Worm (Caenorhabditis elegans) whole organism, late embryonic: Measurements from ENCODE around the gene str-161.

ENCODE experiments used
- C38D4.7 ChIP-seq: fragments of 200-800 bp; sonication (Bioruptor generic); optimal IDR thresholded peaks from 2 replicates; lab custom pipeline; 2018; ENCODE audit warnings: mild to moderate bottlenecking, missing genetic modification characterization, moderate library complexity, missing compliant biosample characterization
- K02D7.2 ChIP-seq: sonication (generic microtip); optimal IDR thresholded peaks from 2 replicates; lab custom pipeline; 2017; ENCODE audit warnings: mild to moderate bottlenecking, missing genetic modification characterization, missing compliant biosample characterization
- K09A11.1 ChIP-seq: sonication (generic microtip); optimal IDR thresholded peaks from 2 replicates; lab custom pipeline; 2017; ENCODE audit warnings: antibody characterized with exemption, mild to moderate bottlenecking, missing genetic modification characterization, missing compliant biosample characterization; ENCODE audit not compliant: insufficient read depth
- Y22D7AL.16 ChIP-seq: sonication (generic microtip); optimal IDR thresholded peaks from 2 replicates; lab custom pipeline; 2016; ENCODE audit warnings: missing genetic modification characterization, missing compliant biosample characterization
- ahr-1 ChIP-seq: sonication (generic microtip); optimal IDR thresholded peaks from 2 replicates; lab custom pipeline; 2016; ENCODE audit warnings: missing genetic modification characterization, missing compliant biosample characterization
- ama-1 ChIP-seq: fragments of 150-350 bp; optimal IDR thresholded peaks from 2 replicates; lab custom pipeline; 2014
- ceh-48 ChIP-seq: sonication (generic microtip); optimal IDR thresholded peaks from 2 replicates; lab custom pipeline; 2016; ENCODE audit warnings: missing genetic modification characterization, inconsistent platforms, missing compliant biosample characterization
- ceh-6 ChIP-seq: fragments of 200-800 bp; sonication (Bioruptor generic); optimal IDR thresholded peaks from 2 replicates; lab custom pipeline; 2018; ENCODE audit warnings: mild to moderate bottlenecking, missing genetic modification characterization, missing compliant biosample characterization
- che-1 ChIP-seq: sonication (generic microtip); optimal IDR thresholded peaks from 2 replicates; lab custom pipeline; 2016; ENCODE audit warnings: mild to moderate bottlenecking, missing genetic modification characterization, missing compliant biosample characterization
- elt-2 ChIP-seq: sonication (generic microtip); optimal IDR thresholded peaks from 2 replicates; lab custom pipeline; 2016; ENCODE audit warnings: missing genetic modification reagents, missing genetic modification characterization, missing compliant biosample characterization
- ets-4 ChIP-seq: sonication (generic microtip); optimal IDR thresholded peaks from 2 replicates; lab custom pipeline; 2016; ENCODE audit warnings: missing genetic modification characterization, missing compliant biosample characterization
- eyg-1 ChIP-seq: sonication (generic microtip); optimal IDR thresholded peaks from 2 replicates; lab custom pipeline; 2016; ENCODE audit warnings: missing genotype, missing genetic modification characterization, missing compliant biosample characterization
- fkh-6 ChIP-seq: sonication (generic microtip); optimal IDR thresholded peaks from 2 replicates; lab custom pipeline; 2016; ENCODE audit warnings: missing genetic modification characterization, missing compliant biosample characterization
- hlh-30 ChIP-seq: sonication (generic microtip); optimal IDR thresholded peaks from 2 replicates; lab custom pipeline; 2017; ENCODE audit warnings: antibody characterized with exemption, missing genetic modification characterization, missing compliant biosample characterization; ENCODE audit not compliant: insufficient read depth
- hlh-8 ChIP-seq: sonication (generic microtip); optimal IDR thresholded peaks from 2 replicates; lab custom pipeline; 2016; ENCODE audit warnings: missing genotype, missing genetic modification characterization, missing compliant biosample characterization
- lin-11 ChIP-seq: fragments of 200-800 bp; sonication (Bioruptor generic); optimal IDR thresholded peaks from 2 replicates; lab custom pipeline; 2018; ENCODE audit warnings: mild to moderate bottlenecking, missing genetic modification characterization, missing compliant biosample characterization
- mec-3 ChIP-seq: sonication (generic microtip); optimal IDR thresholded peaks from 2 replicates; lab custom pipeline; 2016; ENCODE audit warnings: borderline replicate concordance, missing genetic modification characterization, missing compliant biosample characterization
- nhr-11 ChIP-seq: fragments of 150-350 bp; optimal IDR thresholded peaks from 2 replicates; lab custom pipeline; 2014; ENCODE audit warnings: missing biosample characterization, missing genetic modification characterization
- nhr-232 ChIP-seq: sonication (generic microtip); optimal IDR thresholded peaks from 2 replicates; lab custom pipeline; 2016; ENCODE audit warnings: missing genetic modification characterization, missing compliant biosample characterization
- npax-4 ChIP-seq: sonication (generic microtip); optimal IDR thresholded peaks from 2 replicates; lab custom pipeline; 2016; ENCODE audit warnings: missing genetic modification characterization, missing compliant biosample characterization
- pqm-1 ChIP-seq: sonication (generic microtip); optimal IDR thresholded peaks from 2 replicates; lab custom pipeline; 2016; ENCODE audit warnings: missing genetic modification characterization, missing compliant biosample characterization
- pros-1 ChIP-seq: fragments of 150-350 bp; optimal IDR thresholded peaks from 2 replicates; lab custom pipeline; 2014; ENCODE audit warnings: missing biosample characterization, missing genetic modification reagents, missing genetic modification characterization
- rnt-1 ChIP-seq: sonication (generic microtip); optimal IDR thresholded peaks from 2 replicates; lab custom pipeline; 2016; ENCODE audit warnings: missing genetic modification characterization, missing compliant biosample characterization
- sdc-2 ChIP-seq: sonication (generic microtip); optimal IDR thresholded peaks from 2 replicates; lab custom pipeline; 2016; ENCODE audit warnings: missing genotype, missing genetic modification characterization, missing compliant biosample characterization
- sox-2 ChIP-seq: fragments of 200-800 bp; sonication (Bioruptor generic); IDR thresholded peaks from 2 replicates; pipeline ENCODE4 v1.3.6; 2022; ENCODE audit warnings: missing genetic modification reagents, missing genetic modification characterization, missing compliant biosample characterization
- sox-4 ChIP-seq: sonication (generic microtip); optimal IDR thresholded peaks from 2 replicates; lab custom pipeline; 2017; ENCODE audit warnings: mild to moderate bottlenecking, missing genetic modification characterization, inconsistent platforms, missing compliant biosample characterization
- tbx-2 ChIP-seq: sonication (generic microtip); optimal IDR thresholded peaks from 2 replicates; lab custom pipeline; 2016; ENCODE audit warnings: missing genetic modification characterization, missing compliant biosample characterization
- ttx-3 ChIP-seq: sonication (generic microtip); optimal IDR thresholded peaks from 2 replicates; lab custom pipeline; 2016; ENCODE audit warnings: missing genetic modification reagents, missing genetic modification characterization, missing compliant biosample characterization
- unc-3 ChIP-seq, 2 experiments: fragments of 200-800 bp in 1 of 2; sonication (Bioruptor generic) in 1 of 2; sonication (generic microtip) in 1 of 2; conservative IDR thresholded peaks in 1 of 2; optimal IDR thresholded peaks in 1 of 2; 2 replicates each; pipeline versions ENCODE4 v1.3.6 to Lab custom; 2016 to 2022; ENCODE audit warnings: missing compliant biosample characterization in 2 of 2, missing genetic modification characterization in 2 of 2, missing genetic modification reagents in 1 of 2
- unc-42 ChIP-seq: sonication (generic microtip); optimal IDR thresholded peaks from 2 replicates; lab custom pipeline; 2016; ENCODE audit warnings: missing genotype, missing genetic modification characterization, missing compliant biosample characterization
- unc-55 ChIP-seq: sonication (generic microtip); optimal IDR thresholded peaks from 2 replicates; lab custom pipeline; 2017; ENCODE audit warnings: missing biosample characterization, missing genetic modification reagents, missing genetic modification characterization
- unc-86 ChIP-seq: sonication (generic microtip); optimal IDR thresholded peaks from 2 replicates; lab custom pipeline; 2016; ENCODE audit warnings: missing genetic modification characterization, missing compliant biosample characterization
- zip-5 ChIP-seq: sonication (generic microtip); optimal IDR thresholded peaks from 2 replicates; lab custom pipeline; 2016; ENCODE audit warnings: missing genetic modification characterization, missing compliant biosample characterization
- ztf-16 ChIP-seq: sonication (generic microtip); optimal IDR thresholded peaks from 2 replicates; lab custom pipeline; 2017; ENCODE audit warnings: missing genetic modification characterization, missing compliant biosample characterization

Gene str-161

DNA sequence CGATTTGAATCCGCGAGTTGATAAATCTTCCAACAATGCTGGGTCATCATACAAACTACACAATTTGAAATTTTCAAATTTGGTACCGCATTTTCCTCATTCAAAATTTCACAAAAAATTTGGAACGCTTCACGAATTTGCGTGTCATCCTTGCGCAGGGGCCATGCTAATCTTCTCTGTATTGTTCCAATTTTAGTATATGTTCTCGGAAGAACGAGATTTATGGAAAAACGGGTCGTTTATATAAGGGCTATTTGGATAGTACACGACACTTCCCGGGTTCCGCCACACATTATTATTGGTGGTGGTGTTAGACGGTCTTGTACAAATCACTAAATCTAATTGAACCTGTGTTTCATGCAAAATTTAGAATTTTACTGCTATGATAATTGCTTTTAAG is 18.4 kb downstream of the str-161 start:
- TF ChIP-seq tbx-2 (tag; lab: Kevin White, UChicago) (no peak), sox-2 (GFP tag; lab: Robert Waterston, UW) (no peak), mec-3 (no peak), rnt-1 (tag; lab: Kevin White, UChicago) (no peak), pros-1 (no peak), lin-11 (tag; lab: Kevin White, UChicago) (no peak), ztf-16 (no peak), nhr-232 (tag; lab: Kevin White, UChicago) (no peak), C38D4.7 (GFP tag; lab: Kevin White, UChicago) (no peak), Y22D7AL.16 (tag; lab: Kevin White, UChicago) (no peak), sox-4 (tag; lab: Kevin White, UChicago) (no peak), ets-4 (tag; lab: Kevin White, UChicago) (no peak), K09A11.1 (no peak), elt-2 (tag; lab: Kevin White, UChicago) (no peak), ceh-6 (GFP tag; lab: Kevin White, UChicago) (no peak), unc-42 (no peak), unc-55 (GFP tag; lab: Kevin White, UChicago) (no peak)

DNA sequence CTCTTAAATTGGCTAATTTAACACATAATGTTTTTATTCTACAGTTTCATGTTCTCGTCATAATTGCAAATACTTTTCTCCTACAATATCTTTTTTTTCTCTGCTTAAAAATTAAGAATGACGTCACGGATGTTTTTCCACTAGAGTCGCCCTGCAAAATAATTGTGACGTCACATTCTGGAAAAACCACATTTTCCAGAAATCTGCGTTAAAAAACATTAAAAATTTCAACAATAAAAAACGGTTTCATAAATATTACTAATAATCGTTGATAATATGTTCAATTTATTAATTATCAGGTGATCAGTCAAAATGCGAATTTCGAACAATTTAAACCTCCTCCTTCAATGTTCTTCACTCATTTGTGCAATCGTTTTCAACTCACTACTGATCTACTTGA is 19.9 kb downstream of the str-161 start, which contains the start of gene str-166:
TSS of gene str-166 (plus strand) at position 301 of the 400 bp plus-strand sequence.
- TF ChIP-seq unc-55 (GFP tag; lab: Kevin White, UChicago) (no peak), zip-5 (tag; lab: Kevin White, UChicago) (no peak), unc-42 (no peak), elt-2 (tag; lab: Kevin White, UChicago) (no peak), pqm-1 (tag; lab: Kevin White, UChicago) (no peak), nhr-11 (tag; lab: Kevin White, UChicago) (no peak), hlh-30 (tag; lab: Kevin White, UChicago) (no peak), K02D7.2 (tag; lab: Kevin White, UChicago) (no peak), ahr-1 (tag; lab: Kevin White, UChicago) (no peak)

DNA sequence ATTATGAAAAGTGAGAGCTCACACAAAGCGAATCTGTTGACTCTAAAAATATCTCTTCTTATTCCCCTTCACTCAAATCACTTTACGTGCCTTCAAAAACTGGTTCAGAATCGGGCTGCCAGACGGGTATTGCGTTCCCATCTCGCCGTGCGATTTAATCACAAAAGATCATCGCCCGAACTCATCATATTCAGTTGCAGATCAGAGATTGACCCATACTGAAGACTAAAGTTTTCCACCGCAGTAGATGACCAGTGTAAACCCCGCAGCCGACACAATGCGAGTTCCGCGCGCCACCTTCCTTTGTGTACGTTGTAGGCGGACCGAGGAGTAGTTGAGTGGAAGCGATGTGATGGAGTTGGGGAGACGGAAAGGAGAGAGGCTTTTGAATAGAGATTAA is 23.2 kb downstream of the str-161 start:
- no peak for TF ChIP-seq eyg-1
- no peak for TF ChIP-seq fkh-6 (tag; lab: Kevin White, UChicago)

DNA sequence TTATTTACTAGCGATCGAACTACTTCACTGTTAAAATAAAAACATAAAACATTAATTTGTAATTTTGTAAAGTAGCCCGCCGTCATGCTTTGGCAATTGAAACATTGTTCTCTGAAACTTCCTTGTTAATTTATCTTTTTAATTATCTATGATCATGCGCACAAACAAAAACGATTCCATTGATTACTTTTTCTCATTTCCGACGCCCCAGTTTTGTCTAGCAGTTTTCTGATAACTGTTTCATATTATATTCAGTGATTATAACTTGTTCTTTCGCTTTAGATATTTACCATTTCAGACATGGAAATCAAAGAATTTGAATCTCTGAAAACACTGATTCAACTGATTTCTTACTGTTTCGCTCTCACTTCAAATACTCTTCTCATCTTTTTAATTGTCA is 26.8 kb downstream of the str-161 start, which contains the start of gene str-170:
TSS of gene str-170 (plus strand) at position 301 of the 400 bp plus-strand sequence.
- TF ChIP-seq nhr-11 (tag; lab: Kevin White, UChicago) (no peak), nhr-232 (tag; lab: Kevin White, UChicago) (no peak), K02D7.2 (tag; lab: Kevin White, UChicago) (no peak), ceh-48 (tag; lab: Kevin White, UChicago) (no peak), sdc-2 (tag; lab: Kevin White, UChicago) (no peak), ahr-1 (tag; lab: Kevin White, UChicago) (no peak), ceh-6 (GFP tag; lab: Kevin White, UChicago) (no peak), npax-4 (tag; lab: Kevin White, UChicago) (no peak), ttx-3 (tag; lab: Kevin White, UChicago) (no peak), ama-1 (lab: Kevin White, UChicago) (no peak)

DNA sequence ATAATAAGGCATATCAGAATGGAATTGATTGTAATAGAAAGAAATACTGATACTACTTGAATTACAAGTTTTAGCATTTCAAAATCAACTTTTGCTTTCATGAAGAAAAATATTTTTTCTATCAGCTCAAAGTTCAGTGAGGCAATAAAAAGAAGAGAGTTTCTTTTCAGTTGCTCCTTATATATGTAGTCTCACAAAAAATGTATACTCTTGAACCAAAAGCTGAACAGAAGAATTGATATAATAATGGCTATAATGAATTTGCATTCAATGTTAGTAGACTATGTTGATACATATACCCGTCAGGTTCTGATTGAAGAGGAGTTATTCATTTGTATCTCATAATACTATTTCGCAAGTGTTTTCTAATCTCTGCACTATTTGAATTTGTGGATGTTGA is 29.3 kb downstream of the str-161 start, which contains the start of gene str-174:
TSS of gene str-174 (minus strand) at position 101 of the 400 bp plus-strand sequence.
- TF ChIP-seq unc-86 (tag; lab: Kevin White, UChicago), result no peak
- TF ChIP-seq npax-4 (tag; lab: Kevin White, UChicago), result no peak
- TF ChIP-seq hlh-8 (tag; lab: Kevin White, UChicago), result no peak
- no peak for TF ChIP-seq unc-3 (GFP tag; conservative IDR thresholded peaks at IDR 0.05; lab: Robert Waterston, UW)
- no peak for TF ChIP-seq unc-3 (tag; optimal IDR thresholded peaks at IDR 0.05; lab: Kevin White, UChicago)
- no peak for TF ChIP-seq sox-4 (tag; lab: Kevin White, UChicago)
- no peak for TF ChIP-seq mec-3
- TF ChIP-seq K09A11.1, result no peak
- no peak for TF ChIP-seq che-1 (tag; lab: Kevin White, UChicago)
